Worm (Caenorhabditis elegans) whole organism, L4 larva: Measurements from ENCODE around the gene srlf-3.

Experiments
- R02D3.7 ChIP-seq: fragments of 150-350 bp; sonication (generic microtip); optimal IDR thresholded peaks from 3 replicates; lab custom pipeline; 2014; ENCODE audit warnings: missing biosample characterization, missing genetic modification characterization
- aly-2 ChIP-seq: sonication (generic microtip); optimal IDR thresholded peaks from 2 replicates; lab custom pipeline; 2018; ENCODE audit warnings: missing biosample characterization, missing genetic modification characterization
- dmd-9 ChIP-seq: fragments of 200-800 bp; sonication (Bioruptor generic); IDR thresholded peaks from 2 replicates; pipeline ENCODE4 v1.3.6; 2022; ENCODE audit warnings: missing genetic modification reagents, missing genetic modification characterization, missing compliant biosample characterization
- duxl-1 ChIP-seq: sonication (generic microtip); optimal IDR thresholded peaks from 2 replicates; lab custom pipeline; 2016; ENCODE audit warnings: mild to moderate bottlenecking, missing genetic modification characterization, moderate library complexity, missing compliant biosample characterization; ENCODE audit not compliant: poor library complexity
- dve-1 ChIP-seq: sonication (generic microtip); optimal IDR thresholded peaks from 2 replicates; lab custom pipeline; 2017; ENCODE audit warnings: antibody characterized with exemption, mild to moderate bottlenecking, missing genetic modification characterization, missing compliant biosample characterization; ENCODE audit not compliant: insufficient read depth
- fkh-10 ChIP-seq: fragments of 150-350 bp; optimal IDR thresholded peaks from 2 replicates; lab custom pipeline; 2014; ENCODE audit warnings: missing biosample characterization, missing genetic modification reagents, missing genetic modification characterization
- lin-15B ChIP-seq: fragments of 150-350 bp; sonication (generic microtip); optimal IDR thresholded peaks from 3 replicates; lab custom pipeline; 2014; ENCODE audit warnings: missing biosample characterization, missing genetic modification characterization
- mep-1 ChIP-seq: fragments of 150-350 bp; sonication (generic microtip); optimal IDR thresholded peaks from 3 replicates; lab custom pipeline; 2014; ENCODE audit warnings: missing biosample characterization, missing genetic modification characterization
- nhr-11 ChIP-seq: fragments of 150-350 bp; optimal IDR thresholded peaks from 2 replicates; lab custom pipeline; 2014; ENCODE audit warnings: missing biosample characterization, missing genetic modification characterization
- nhr-28 ChIP-seq: fragments of 150-350 bp; optimal IDR thresholded peaks from 2 replicates; lab custom pipeline; 2014; ENCODE audit warnings: missing biosample characterization, missing genetic modification characterization
- nhr-77 ChIP-seq: fragments of 150-350 bp; optimal IDR thresholded peaks from 2 replicates; lab custom pipeline; 2014; ENCODE audit warnings: missing biosample characterization, missing genetic modification characterization
- sdz-12 ChIP-seq: fragments of 200-800 bp; sonication (Bioruptor generic); optimal IDR thresholded peaks from 2 replicates; lab custom pipeline; 2018; ENCODE audit warnings: mild to moderate bottlenecking, missing genetic modification characterization, missing compliant biosample characterization
- unc-62 ChIP-seq, 3 experiments: fragments of 150-350 bp in 1 of 3; sonication (generic microtip); optimal IDR thresholded peaks in 2 of 3; peaks in 1 of 3; 1 replicate in 1 of 3; 2 replicates in 2 of 3; lab custom pipeline; 2014 to 2017; ENCODE audit warnings: missing biosample characterization in 3 of 3, missing genetic modification characterization in 3 of 3, missing genetic modification reagents in 3 of 3, missing genotype in 1 of 3
- vab-7 ChIP-seq: fragments of 200-800 bp; sonication (Bioruptor generic); IDR thresholded peaks from 2 replicates; pipeline ENCODE4 v1.3.6; 2022; ENCODE audit warnings: missing genetic modification reagents, missing genetic modification characterization, missing compliant biosample characterization

- TF ChIP-seq dmd-9 (no peak), R02D3.7 (no peak), fkh-10 (GFP tag; lab: Kevin White, UChicago) (no peak), aly-2 (tag; lab: Kevin White, UChicago) (no peak), unc-62 (GFP tag; optimal IDR thresholded peaks at IDR 0.05 in 1 of 2; lab: Kevin White, UChicago) (no peak), unc-62 (tag; optimal IDR thresholded peaks at IDR 0.05; lab: Kevin White, UChicago) (no peak), lin-15B (no peak), sdz-12 (GFP tag; lab: Kevin White, UChicago) (no peak), nhr-77 (no peak), nhr-28 (no peak), mep-1 (tag; lab: Kevin White, UChicago) (no peak), dve-1 (tag; lab: Kevin White, UChicago) (no peak), vab-7 (no peak), duxl-1 (no peak), nhr-11 (tag; lab: Kevin White, UChicago) (no peak)
Measured at ce11 chrIV:8478516-8478915, 8.8 kb upstream of the srlf-3 start.
